Fruit fly (Drosophila melanogaster): ENCODE results near the gene Top2.
A peak's percentile ranks its signal among the peaks of the same experiment; 100 is the strongest.

Gene Top2

dm6 chr2L:19453381-19453780 lies at the start of gene Top2:
Top2 (minus strand) TSS chr2L:19453490.
- peak; percentile 1 for TF ChIP-seq esn (GFP tag; optimal IDR thresholded peaks at IDR 0.05)
- TF ChIP-seq topi (GFP tag; optimal IDR thresholded peaks at IDR 0.05): peak; percentile 10
- TF ChIP-seq CG8319 (GFP tag; optimal IDR thresholded peaks at IDR 0.05): no peak
- TF ChIP-seq CG31627 (GFP tag; optimal IDR thresholded peaks at IDR 0.05): peak; percentile 30
- peak; percentile 34 for TF ChIP-seq Hr39 (GFP tag; optimal IDR thresholded peaks at IDR 0.05)
- no peak for TF ChIP-seq CG6808 (GFP tag; optimal IDR thresholded peaks at IDR 0.05)
- peak; percentile 29 for TF ChIP-seq Sox14 (GFP tag; optimal IDR thresholded peaks at IDR 0.05)
- TF ChIP-seq CG8119 (GFP tag; IDR thresholded peaks at IDR 0.05): no peak
- TF ChIP-seq Smox (GFP tag; optimal IDR thresholded peaks at IDR 0.05): peak; percentile 17
- TF ChIP-seq lz (GFP tag; optimal IDR thresholded peaks at IDR 0.05): peak; percentile 33
- TF ChIP-seq cyc (GFP tag; optimal IDR thresholded peaks at IDR 0.05): peak; percentile 27

DNA sequence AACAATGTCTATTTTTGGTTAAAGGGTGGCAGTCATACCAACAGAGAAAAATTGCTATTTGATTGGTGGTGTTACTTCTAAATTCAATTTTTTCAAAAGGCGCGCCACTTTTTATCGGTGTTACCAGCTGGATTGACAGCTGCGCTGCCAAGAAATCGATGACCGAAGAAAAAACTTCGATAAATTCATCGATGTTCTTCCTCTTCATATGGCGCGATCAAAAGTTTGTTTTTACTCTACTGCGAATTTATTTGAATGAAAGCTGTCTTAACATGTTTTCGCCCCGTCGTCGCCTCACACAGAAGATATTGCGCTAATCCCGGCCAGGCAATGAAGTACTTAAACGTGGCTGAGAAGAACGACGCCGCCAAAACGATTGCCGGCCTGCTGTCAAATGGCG lies 44.7 kb upstream of the Top2 start, which contains the start of gene Top3alpha:
TSS of gene Top3alpha (plus strand) at position 186 of the 400 bp plus-strand sequence.
- TF ChIP-seq Hr4 (GFP tag; optimal IDR thresholded peaks at IDR 0.05) (no peak), Smox (GFP tag; optimal IDR thresholded peaks at IDR 0.05) (no peak), CG6808 (GFP tag; optimal IDR thresholded peaks at IDR 0.05) (no peak), esn (GFP tag; optimal IDR thresholded peaks at IDR 0.05) (no peak), cyc (GFP tag; optimal IDR thresholded peaks at IDR 0.05) (no peak), CG1621 (tag; optimal IDR thresholded peaks at IDR 0.05) (no peak), CG7368 (GFP tag; optimal IDR thresholded peaks at IDR 0.05) (no peak), CG6276 (GFP tag; optimal IDR thresholded peaks at IDR 0.05) (no peak), svp (GFP tag) (no peak)

- TF ChIP-seq CG9139 (GFP tag; optimal IDR thresholded peaks at IDR 0.05): no peak
- TF ChIP-seq CG6163 (GFP tag; IDR thresholded peaks at IDR 0.05): no peak
- TF ChIP-seq esn (GFP tag; optimal IDR thresholded peaks at IDR 0.05): peak; percentile 41
- TF ChIP-seq CG8119 (GFP tag; IDR thresholded peaks at IDR 0.05): peak; percentile 50; the same call in 1 of the 3 replicates
- TF ChIP-seq eg (GFP tag; IDR thresholded peaks at IDR 0.05): peak; percentile 40; the same call in 1 of the 3 replicates
- TF ChIP-seq lz (GFP tag; optimal IDR thresholded peaks at IDR 0.05): peak; percentile 37
- TF ChIP-seq CG31627 (GFP tag; optimal IDR thresholded peaks at IDR 0.05): peak; percentile 8
- TF ChIP-seq CG34406 (GFP tag; optimal IDR thresholded peaks at IDR 0.05): no peak
- TF ChIP-seq Ets21C (GFP tag; optimal IDR thresholded peaks at IDR 0.05): no peak
- no peak for TF ChIP-seq Smox (GFP tag; optimal IDR thresholded peaks at IDR 0.05)
- no peak for TF ChIP-seq OdsH (GFP tag; optimal IDR thresholded peaks at IDR 0.05)
- peak; percentile 71 for TF ChIP-seq svp (GFP tag)
- TF ChIP-seq CG3919 (GFP tag; optimal IDR thresholded peaks at IDR 0.05): no peak
- no peak for TF ChIP-seq Blimp-1 (GFP tag; optimal IDR thresholded peaks at IDR 0.05)
- TF ChIP-seq achi (GFP tag; optimal IDR thresholded peaks at IDR 0.05): peak; percentile 58
- no peak for TF ChIP-seq dsx (GFP tag; optimal IDR thresholded peaks at IDR 0.05; ENCODE audit: poor library complexity, severe bottlenecking)
- TF ChIP-seq Gug (GFP tag; IDR thresholded peaks at IDR 0.05): peak; percentile 42
- peak; percentile 72 for TF ChIP-seq CG3032 (tag; optimal IDR thresholded peaks at IDR 0.05)
Measured at dm6 chr2L:19492934-19493686, 39.8 kb upstream of the Top2 start, which contains the start of the genes swm and Ctu2. swm (plus strand) TSS chr2L:19493251. Ctu2 (minus strand) TSS chr2L:19493253.

- TF ChIP-seq CG34406 (GFP tag; optimal IDR thresholded peaks at IDR 0.05) (peak; percentile 57), CG31627 (GFP tag; optimal IDR thresholded peaks at IDR 0.05) (peak; percentile 49), Sox15 (GFP tag; optimal IDR thresholded peaks at IDR 0.05) (peak; percentile 11), Eip93F (GFP tag; optimal IDR thresholded peaks at IDR 0.05) (peak; percentile 1), CG3032 (tag; optimal IDR thresholded peaks at IDR 0.05) (no peak), eg (GFP tag; IDR thresholded peaks at IDR 0.05) (peak; percentile 63; the same call in 2 of the 3 replicates), CG8632 (GFP tag; optimal IDR thresholded peaks at IDR 0.05) (peak; percentile 59), CG11902 (GFP tag; optimal IDR thresholded peaks at IDR 0.05) (peak; percentile 8), CG1621 (tag; optimal IDR thresholded peaks at IDR 0.05) (no peak), svp (GFP tag) (peak; percentile 86), Eip78C (GFP tag) (no peak), net (GFP tag; optimal IDR thresholded peaks at IDR 0.05) (no peak), CG8119 (GFP tag; IDR thresholded peaks at IDR 0.05) (peak; percentile 60; the same call in 2 of the 3 replicates), CG8319 (GFP tag; optimal IDR thresholded peaks at IDR 0.05) (peak; percentile 7), CG6163 (GFP tag; IDR thresholded peaks at IDR 0.05) (0 out of 3 replicates have a peak, but pooled peaks have one; percentile 10), CG6808 (GFP tag; optimal IDR thresholded peaks at IDR 0.05) (no peak), Met (GFP tag; optimal IDR thresholded peaks at IDR 0.05) (no peak), CG6792 (GFP tag; optimal IDR thresholded peaks at IDR 0.05) (peak; percentile 62), Hr4 (GFP tag; optimal IDR thresholded peaks at IDR 0.05) (peak; percentile 71), CG6854 (GFP tag; optimal IDR thresholded peaks at IDR 0.05) (peak; percentile 9), lz (GFP tag; optimal IDR thresholded peaks at IDR 0.05) (peak; percentile 53), esn (GFP tag; optimal IDR thresholded peaks at IDR 0.05) (peak; percentile 78), CG11294 (GFP tag; IDR thresholded peaks at IDR 0.05) (peak; percentile 25; the same call in 1 of the 2 replicates), CG15336 (GFP tag; IDR thresholded peaks at IDR 0.05) (peak; percentile 48; the same call in 1 of the 2 replicates), cyc (GFP tag; optimal IDR thresholded peaks at IDR 0.05) (peak; percentile 60), OdsH (GFP tag; optimal IDR thresholded peaks at IDR 0.05) (no peak)
Measured at dm6 chr2L:19489997-19490461, 36.7 kb upstream of the Top2 start, which contains the start of the genes CG10194 and CG18094. CG10194 (minus strand) TSS chr2L:19490104. CG18094 (plus strand) TSS chr2L:19490262.

All from whole organism, prepupa.